Worm (Caenorhabditis elegans) whole organism, L2 larva: ENCODE measurements around the gene R03H10.11.

Source experiments
- F13H6.1 ChIP-seq: sonication (generic microtip); optimal IDR thresholded peaks from 2 replicates; lab custom pipeline; 2016; ENCODE audit warnings: missing genetic modification characterization, missing compliant biosample characterization
- R02D3.7 ChIP-seq: fragments of 150-350 bp; optimal IDR thresholded peaks from 2 replicates; lab custom pipeline; 2014; ENCODE audit warnings: missing biosample characterization, missing genetic modification characterization
- Y55F3AM.14 ChIP-seq: fragments of 200-800 bp; sonication (Bioruptor generic); optimal IDR thresholded peaks from 2 replicates; lab custom pipeline; 2018; ENCODE audit warnings: mild to moderate bottlenecking, missing genetic modification characterization, missing compliant biosample characterization
- ZK546.5 ChIP-seq: sonication (generic microtip); optimal IDR thresholded peaks from 2 replicates; lab custom pipeline; 2017; ENCODE audit warnings: missing biosample characterization, missing genetic modification characterization
- alr-1 ChIP-seq: fragments of 150-350 bp; optimal IDR thresholded peaks from 2 replicates; lab custom pipeline; 2014; ENCODE audit warnings: missing biosample characterization, missing genetic modification characterization
- ceh-82 ChIP-seq: fragments of 150-350 bp; optimal IDR thresholded peaks from 2 replicates; lab custom pipeline; 2014; ENCODE audit warnings: missing biosample characterization, missing genetic modification characterization
- crh-2 ChIP-seq: sonication (generic microtip); optimal IDR thresholded peaks from 2 replicates; lab custom pipeline; 2017; ENCODE audit warnings: missing biosample characterization, missing genetic modification characterization
- dmd-4 ChIP-seq: sonication (generic microtip); optimal IDR thresholded peaks from 2 replicates; lab custom pipeline; 2017; ENCODE audit warnings: missing biosample characterization, missing genetic modification characterization
- egl-27 ChIP-seq: sonication (generic microtip); optimal IDR thresholded peaks from 3 replicates; lab custom pipeline; 2017; ENCODE audit warnings: missing biosample characterization, missing genetic modification reagents, missing genetic modification characterization
- fos-1 ChIP-seq: fragments of 150-350 bp; optimal IDR thresholded peaks from 2 replicates; lab custom pipeline; 2014; ENCODE audit warnings: missing biosample characterization, missing genetic modification characterization
- gmeb-1 ChIP-seq: fragments of 150-350 bp; optimal IDR thresholded peaks from 2 replicates; lab custom pipeline; 2014; ENCODE audit warnings: missing biosample characterization, missing genetic modification characterization
- lin-13 ChIP-seq: fragments of 150-350 bp; optimal IDR thresholded peaks from 2 replicates; lab custom pipeline; 2014; ENCODE audit warnings: missing biosample characterization, missing genetic modification reagents, missing genetic modification characterization
- lin-39 ChIP-seq: fragments of 150-350 bp; optimal IDR thresholded peaks from 2 replicates; lab custom pipeline; 2014; ENCODE audit warnings: missing biosample characterization, missing genetic modification reagents, missing genetic modification characterization
- mab-5 ChIP-seq: fragments of 150-350 bp; optimal IDR thresholded peaks from 2 replicates; lab custom pipeline; 2014; ENCODE audit warnings: missing biosample characterization, missing genetic modification characterization
- mdl-1 ChIP-seq, 2 experiments: fragments of 150-350 bp in 1 of 2; sonication (generic microtip) in 1 of 2; optimal IDR thresholded peaks; 2 replicates each; lab custom pipeline; 2017; ENCODE audit warnings: missing biosample characterization in 2 of 2, missing genetic modification characterization in 2 of 2
- nhr-10 ChIP-seq: sonication (generic microtip); optimal IDR thresholded peaks from 2 replicates; lab custom pipeline; 2017; ENCODE audit warnings: missing biosample characterization, missing genetic modification characterization
- nhr-12 ChIP-seq: fragments of 150-350 bp; optimal IDR thresholded peaks from 2 replicates; lab custom pipeline; 2014; ENCODE audit warnings: missing biosample characterization, missing genetic modification characterization
- nhr-129 ChIP-seq: fragments of 150-350 bp; optimal IDR thresholded peaks from 2 replicates; lab custom pipeline; 2014; ENCODE audit warnings: missing biosample characterization, missing genetic modification characterization
- nhr-21 ChIP-seq: fragments of 150-350 bp; optimal IDR thresholded peaks from 2 replicates; lab custom pipeline; 2014; ENCODE audit warnings: missing biosample characterization, missing genetic modification characterization
- nhr-23 ChIP-seq: fragments of 150-350 bp; optimal IDR thresholded peaks from 2 replicates; lab custom pipeline; 2014; ENCODE audit warnings: missing biosample characterization, missing genetic modification reagents, missing genetic modification characterization
- nhr-237 ChIP-seq: fragments of 150-350 bp; optimal IDR thresholded peaks from 2 replicates; lab custom pipeline; 2014; ENCODE audit warnings: missing biosample characterization, missing genetic modification characterization
- peb-1 ChIP-seq: fragments of 150-350 bp; optimal IDR thresholded peaks from 2 replicates; lab custom pipeline; 2014; ENCODE audit warnings: missing biosample characterization, missing genetic modification characterization
- sem-4 ChIP-seq: fragments of 150-350 bp; optimal IDR thresholded peaks from 2 replicates; lab custom pipeline; 2014; ENCODE audit warnings: missing biosample characterization, missing genetic modification reagents, missing genetic modification characterization
- skn-1 ChIP-seq: sonication (generic microtip); optimal IDR thresholded peaks from 2 replicates; lab custom pipeline; 2017; ENCODE audit warnings: missing biosample characterization, missing genetic modification characterization
- sma-9 ChIP-seq, 2 experiments: fragments of 150-350 bp in 1 of 2; sonication (generic microtip) in 1 of 2; optimal IDR thresholded peaks; 2 replicates each; lab custom pipeline; 2014 to 2016; ENCODE audit warnings: missing genetic modification characterization in 2 of 2, mild to moderate bottlenecking in 1 of 2, missing biosample characterization in 1 of 2, missing compliant biosample characterization in 1 of 2, missing genetic modification reagents in 1 of 2, moderate library complexity in 1 of 2
- unc-39 ChIP-seq: fragments of 150-350 bp; optimal IDR thresholded peaks from 2 replicates; lab custom pipeline; 2014; ENCODE audit warnings: missing biosample characterization, missing genetic modification characterization
- unc-55 ChIP-seq: fragments of 150-350 bp; sonication (generic microtip); optimal IDR thresholded peaks from 3 replicates; lab custom pipeline; 2014; ENCODE audit warnings: missing biosample characterization, missing genetic modification reagents, missing genetic modification characterization
- unc-62 ChIP-seq: fragments of 150-350 bp; optimal IDR thresholded peaks from 2 replicates; lab custom pipeline; 2014; ENCODE audit warnings: missing biosample characterization, missing genetic modification reagents, missing genetic modification characterization
- zag-1 ChIP-seq: fragments of 150-350 bp; optimal IDR thresholded peaks from 2 replicates; lab custom pipeline; 2014; ENCODE audit warnings: missing biosample characterization, missing genetic modification characterization
- ztf-1 ChIP-seq: fragments of 200-800 bp; sonication (Bioruptor generic); conservative IDR thresholded peaks from 2 replicates; pipeline ENCODE4 v1.3.6; 2022; ENCODE audit warnings: missing genetic modification characterization, missing compliant biosample characterization
- ztf-11 ChIP-seq: sonication (generic microtip); optimal IDR thresholded peaks from 2 replicates; lab custom pipeline; 2017; ENCODE audit warnings: missing biosample characterization, missing genetic modification characterization
- ztf-4 ChIP-seq: fragments of 150-350 bp; optimal IDR thresholded peaks from 2 replicates; lab custom pipeline; 2014; ENCODE audit warnings: missing biosample characterization, missing genetic modification characterization

Gene R03H10.11

DNA sequence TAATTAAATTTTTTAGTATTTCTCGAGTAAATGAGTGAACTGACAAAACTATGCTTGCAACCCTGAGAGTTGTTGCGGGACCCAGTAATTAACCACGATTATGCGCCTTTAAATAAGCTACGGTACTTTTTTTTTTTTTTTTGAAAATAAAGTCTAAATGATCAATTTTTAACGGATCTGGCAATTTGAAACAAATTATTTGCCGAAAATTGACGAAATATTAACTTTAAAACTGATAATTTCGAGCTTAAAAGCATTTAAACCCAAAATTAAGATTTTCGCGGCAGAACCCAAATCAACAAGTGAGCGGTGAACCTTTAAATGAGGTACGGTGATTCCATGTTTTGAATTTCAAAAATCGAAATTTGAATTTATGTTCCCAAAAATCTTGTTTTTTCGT, 40.0 kb downstream of the R03H10.11 start:
- TF ChIP-seq unc-55 (GFP tag; lab: Kevin White, UChicago): no peak
- no peak for TF ChIP-seq dmd-4
- no peak for TF ChIP-seq ztf-11
- no peak for TF ChIP-seq nhr-12 (tag; lab: Kevin White, UChicago)

DNA sequence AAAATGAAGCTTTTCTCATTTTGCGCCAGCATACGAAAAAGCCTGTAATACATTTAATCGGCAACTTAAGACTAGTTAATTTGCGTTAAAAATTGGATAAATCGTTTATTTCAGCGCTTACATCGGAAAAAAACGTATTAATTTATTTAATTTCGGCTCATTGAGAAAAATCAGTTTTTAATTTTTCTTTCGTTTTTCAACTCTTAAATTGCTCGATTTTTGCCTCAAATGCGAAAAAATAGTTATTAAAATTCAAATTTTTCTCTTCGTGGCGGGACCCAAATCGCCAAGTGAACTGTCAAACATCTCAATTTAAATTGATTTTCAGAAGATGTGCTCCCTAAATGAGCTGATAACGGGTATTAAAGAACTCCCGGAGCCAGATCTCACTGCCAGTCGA, 40.5 kb downstream of the R03H10.11 start, which contains the start of gene C16A11.5:
TSS of gene C16A11.5 (plus strand) at position 323 of the 400 bp plus-strand sequence.
- no peak for TF ChIP-seq ZK546.5 (tag; lab: Kevin White, UChicago)
- no peak for TF ChIP-seq unc-55 (GFP tag; lab: Kevin White, UChicago)
- TF ChIP-seq peb-1 (tag; lab: Kevin White, UChicago): no peak
- no peak for TF ChIP-seq fos-1
- TF ChIP-seq nhr-10 (tag; lab: Kevin White, UChicago): no peak
- TF ChIP-seq mdl-1 (tag; optimal IDR thresholded peaks at IDR 0.05; lab: Kevin White, UChicago): no peak
- TF ChIP-seq F13H6.1 (tag; lab: Kevin White, UChicago): no peak
- TF ChIP-seq nhr-237: no peak
- no peak for TF ChIP-seq zag-1 (tag; lab: Kevin White, UChicago)
- no peak for TF ChIP-seq sem-4 (tag; lab: Kevin White, UChicago)
- TF ChIP-seq skn-1 (tag; lab: Kevin White, UChicago): no peak
- TF ChIP-seq nhr-12 (tag; lab: Kevin White, UChicago): no peak
- no peak for TF ChIP-seq unc-62 (GFP tag; lab: Kevin White, UChicago)
- no peak for TF ChIP-seq mab-5 (tag; lab: Kevin White, UChicago)

DNA sequence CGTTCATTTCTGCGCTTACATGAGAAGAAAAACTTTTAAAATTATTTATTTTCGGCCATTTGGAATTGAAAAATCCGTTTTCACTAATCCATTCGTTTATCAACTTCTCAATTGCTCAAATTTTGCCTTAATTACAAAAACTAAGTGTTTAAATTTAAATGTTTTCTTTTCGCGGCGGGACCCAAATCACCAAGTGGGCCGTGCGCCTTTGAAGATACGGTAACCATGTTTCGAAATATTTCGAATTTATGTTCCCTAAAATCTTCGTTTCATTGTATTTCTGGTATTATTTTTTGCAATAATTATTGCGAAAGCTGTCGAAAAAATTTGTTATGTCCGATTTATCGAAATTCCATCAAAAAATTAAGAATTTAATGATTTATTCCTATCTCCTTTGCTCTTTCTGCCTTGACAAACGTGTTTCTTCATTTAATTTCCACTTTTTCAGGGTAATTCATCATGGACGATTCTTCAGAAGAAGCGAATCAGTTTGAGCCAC, 44.2 kb downstream of the R03H10.11 start, which contains the start of gene C16A11.4:
TSS of gene C16A11.4 (plus strand) at position 449 of the 499 bp plus-strand sequence.
- TF ChIP-seq lin-13 (GFP tag; lab: Kevin White, UChicago): no peak
- no peak for TF ChIP-seq ztf-1 (GFP tag; lab: Robert Waterston, UW)
- no peak for TF ChIP-seq ZK546.5 (tag; lab: Kevin White, UChicago)
- no peak for TF ChIP-seq sma-9 (GFP tag; optimal IDR thresholded peaks at IDR 0.05; lab: Kevin White, UChicago)
- no peak for TF ChIP-seq sma-9 (tag; optimal IDR thresholded peaks at IDR 0.05; lab: Kevin White, UChicago)
- TF ChIP-seq crh-2 (tag; lab: Kevin White, UChicago): no peak
- no peak for TF ChIP-seq nhr-21 (tag; lab: Kevin White, UChicago)
- no peak for TF ChIP-seq R02D3.7
- no peak for TF ChIP-seq peb-1 (tag; lab: Kevin White, UChicago)
- no peak for TF ChIP-seq egl-27 (tag; lab: Kevin White, UChicago)
- no peak for TF ChIP-seq ztf-4 (tag; lab: Kevin White, UChicago)
- no peak for TF ChIP-seq skn-1 (tag; lab: Kevin White, UChicago)
- TF ChIP-seq unc-39 (tag; lab: Kevin White, UChicago): no peak
- TF ChIP-seq gmeb-1: no peak
- no peak for TF ChIP-seq nhr-129 (tag; lab: Kevin White, UChicago)
- no peak for TF ChIP-seq lin-39 (tag; lab: Kevin White, UChicago)
- no peak for TF ChIP-seq dmd-4
- no peak for TF ChIP-seq alr-1 (tag; lab: Kevin White, UChicago)

- TF ChIP-seq ceh-82: no peak
- no peak for TF ChIP-seq F13H6.1 (tag; lab: Kevin White, UChicago)
- no peak for TF ChIP-seq mdl-1 (tag; optimal IDR thresholded peaks at IDR 0.05; lab: Kevin White, UChicago)
- no peak for TF ChIP-seq sem-4 (tag; lab: Kevin White, UChicago)
- TF ChIP-seq unc-62 (GFP tag; lab: Kevin White, UChicago): no peak
- no peak for TF ChIP-seq mab-5 (tag; lab: Kevin White, UChicago)
- no peak for TF ChIP-seq egl-27 (tag; lab: Kevin White, UChicago)
- TF ChIP-seq peb-1 (tag; lab: Kevin White, UChicago): no peak
- no peak for TF ChIP-seq sma-9 (GFP tag; optimal IDR thresholded peaks at IDR 0.05; lab: Kevin White, UChicago)
- TF ChIP-seq sma-9 (tag; optimal IDR thresholded peaks at IDR 0.05; lab: Kevin White, UChicago): no peak
- no peak for TF ChIP-seq ztf-11
- no peak for TF ChIP-seq gmeb-1
- TF ChIP-seq Y55F3AM.14 (GFP tag; lab: Kevin White, UChicago): no peak
- TF ChIP-seq R02D3.7: no peak
- no peak for TF ChIP-seq nhr-23
Observed at ce11 chrII:4228112-4228770, 45.8 kb downstream of the R03H10.11 start.
